Worm (Caenorhabditis elegans): Measurements from ENCODE around the gene unc-9.

The unc-9 gene

DNA sequence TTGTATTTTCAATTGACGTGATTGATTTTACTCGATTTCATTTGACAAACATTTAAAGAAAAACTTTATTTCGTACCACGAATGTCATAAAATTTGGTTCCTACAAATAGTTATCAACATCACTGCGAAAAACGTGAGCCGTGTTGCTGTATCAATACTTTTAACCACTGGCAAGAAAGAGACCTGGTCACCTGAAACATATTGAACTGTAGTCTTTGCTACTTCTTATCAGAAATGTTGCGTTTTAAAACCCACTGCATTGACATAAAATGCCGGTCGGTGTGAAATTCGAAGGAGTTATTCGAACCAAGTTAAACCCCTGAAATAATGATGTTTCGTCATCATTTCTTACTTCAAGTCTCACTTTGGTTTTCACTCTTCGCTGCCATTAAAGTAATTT, 46.0 kb downstream of the unc-9 start (continued):
- TF ChIP-seq ces-1 (GFP tag; optimal IDR thresholded peaks at IDR 0.05), result no peak
- peak; percentile 1 for TF ChIP-seq nhr-77 (tag; optimal IDR thresholded peaks at IDR 0.05)
- TF ChIP-seq madf-5 (GFP tag; IDR thresholded peaks at IDR 0.05), result no peak
- TF ChIP-seq T20F7.1 (GFP tag; optimal IDR thresholded peaks at IDR 0.05), result no peak
- TF ChIP-seq unc-130 (GFP tag; optimal IDR thresholded peaks at IDR 0.05), result no peak
- TF ChIP-seq daf-16 (GFP tag; optimal IDR thresholded peaks at IDR 0.05), result no peak
- peak; percentile 74 for TF ChIP-seq daf-16 (tag; optimal IDR thresholded peaks at IDR 0.05)

- TF ChIP-seq aha-1 (tag) (peak; percentile 11), lin-13 (GFP tag; optimal IDR thresholded peaks at IDR 0.05) (no peak), ceh-20 (GFP tag; IDR thresholded peaks at IDR 0.05) (no peak), rbr-2 (tag; optimal IDR thresholded peaks at IDR 0.05) (no peak), dpl-1 (GFP tag; optimal IDR thresholded peaks at IDR 0.05) (no peak), mxl-3 (GFP tag; optimal IDR thresholded peaks at IDR 0.05) (no peak), aly-2 (tag; optimal IDR thresholded peaks at IDR 0.05) (no peak)
Observed at ce11 chrX:13248265-13248664, 46.7 kb downstream of the unc-9 start, which contains the start of gene K08H2.7. Gene K08H2.7 (minus strand): TSS chrX:13248437.

ce11 chrX:13249102-13249501, 47.5 kb downstream of the unc-9 start:
- TF ChIP-seq mes-2 (tag; optimal IDR thresholded peaks at IDR 0.05; ENCODE audit: poor library complexity, severe bottlenecking) (no peak), dpl-1 (GFP tag; optimal IDR thresholded peaks at IDR 0.05) (no peak), mxl-3 (GFP tag; optimal IDR thresholded peaks at IDR 0.05) (peak; percentile 15), spr-3 (GFP tag; optimal IDR thresholded peaks at IDR 0.05) (no peak), unc-62 (GFP tag; optimal IDR thresholded peaks at IDR 0.05 in 1 of 2) (peak in 1 of 2 experiments; percentile 97), unc-62 (tag; optimal IDR thresholded peaks at IDR 0.05) (no peak), mdl-1 (tag; optimal IDR thresholded peaks at IDR 0.05) (no peak), F26F4.8 (GFP tag; conservative IDR thresholded peaks at IDR 0.05) (no peak), lin-29 (GFP tag; IDR thresholded peaks at IDR 0.05) (no peak), nhr-102 (tag; optimal IDR thresholded peaks at IDR 0.05) (no peak), dmd-9 (GFP tag; IDR thresholded peaks at IDR 0.05) (no peak), aha-1 (tag) (peak; percentile 23), ceh-32 (tag; optimal IDR thresholded peaks at IDR 0.05; ENCODE audit: poor library complexity) (no peak), pqm-1 (tag; optimal IDR thresholded peaks at IDR 0.05) (no peak)

DNA sequence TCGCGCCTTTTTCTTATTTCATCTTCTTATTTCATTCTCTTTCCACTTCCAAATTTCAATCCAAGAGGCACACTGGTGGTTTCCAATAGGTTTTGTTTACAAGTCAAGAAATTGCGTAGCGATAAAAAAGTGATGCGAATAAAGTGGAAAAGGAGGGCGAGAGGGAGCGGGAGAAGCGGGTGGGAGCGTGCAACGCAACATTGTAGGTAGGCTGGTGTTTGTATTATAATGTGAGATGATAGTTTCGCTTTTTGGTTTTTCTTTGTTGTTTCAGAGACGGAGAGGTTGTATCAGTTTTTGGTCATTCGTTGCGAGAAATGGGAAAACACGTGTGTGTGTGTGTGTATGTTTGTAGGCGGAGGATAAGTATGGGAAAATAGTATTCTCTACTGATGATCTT, 48.6 kb downstream of the unc-9 start:
- TF ChIP-seq nhr-102 (tag; optimal IDR thresholded peaks at IDR 0.05), result peak; percentile 28
- peak; percentile 64 for TF ChIP-seq mes-2 (tag; optimal IDR thresholded peaks at IDR 0.05; ENCODE audit: poor library complexity, severe bottlenecking)
- TF ChIP-seq dmd-6 (GFP tag; IDR thresholded peaks at IDR 0.05), result peak; percentile 83
- TF ChIP-seq nhr-6 (tag; optimal IDR thresholded peaks at IDR 0.05), result peak; percentile 6
- TF ChIP-seq nhr-28 (tag; optimal IDR thresholded peaks at IDR 0.05), result peak; percentile 95
- TF ChIP-seq nhr-77 (tag; optimal IDR thresholded peaks at IDR 0.05), result peak; percentile 78
- TF ChIP-seq ceh-28 (tag; optimal IDR thresholded peaks at IDR 0.05), result no peak
- peak in 1 of 2 experiments; percentile 48 for TF ChIP-seq lsy-2 (tag; optimal IDR thresholded peaks at IDR 0.05)
- peak in 1 of 2 experiments; percentile 68 for TF ChIP-seq daf-16 (GFP tag; optimal IDR thresholded peaks at IDR 0.05)
- peak; percentile 95 for TF ChIP-seq daf-16 (tag; optimal IDR thresholded peaks at IDR 0.05)
- peak; percentile 39 for TF ChIP-seq nhr-48 (tag; optimal IDR thresholded peaks at IDR 0.05)
- no peak for TF ChIP-seq egl-27 (tag; optimal IDR thresholded peaks at IDR 0.05)
- TF ChIP-seq nhr-10 (tag; optimal IDR thresholded peaks at IDR 0.05), result peak; percentile 86
- peak; percentile 65; the same call in 1 of the 2 replicates for TF ChIP-seq tra-1 (GFP tag; IDR thresholded peaks at IDR 0.05)
- TF ChIP-seq ctbp-1 (GFP tag; IDR thresholded peaks at IDR 0.05), result no peak
- peak; percentile 78 for TF ChIP-seq mep-1 (tag; optimal IDR thresholded peaks at IDR 0.05)
- TF ChIP-seq dve-1 (tag; optimal IDR thresholded peaks at IDR 0.05; ENCODE audit: insufficient read depth), result peak; percentile 92
- TF ChIP-seq nhr-25 (tag; optimal IDR thresholded peaks at IDR 0.05; ENCODE audit: borderline replicate concordance, insufficient read depth), result peak; percentile 53
- 0 out of 2 replicates have a peak, but pooled peaks have one; percentile 44 for TF ChIP-seq php-3 (GFP tag; IDR thresholded peaks at IDR 0.05)
- TF ChIP-seq pha-4 (GFP tag; IDR thresholded peaks at IDR 0.05), result no peak
- peak; percentile 68 for TF ChIP-seq pha-4 (tag; optimal IDR thresholded peaks at IDR 0.05)
- TF ChIP-seq unc-62 (GFP tag; optimal IDR thresholded peaks at IDR 0.05 in 1 of 2), result peak in 1 of 2 experiments; percentile 33
- no peak for TF ChIP-seq unc-62 (tag; optimal IDR thresholded peaks at IDR 0.05)
- peak; percentile 38 to 90 for TF ChIP-seq mdl-1 (tag; optimal IDR thresholded peaks at IDR 0.05)
- TF ChIP-seq arid-1 (GFP tag; conservative IDR thresholded peaks at IDR 0.05), result 0 out of 2 replicates have a peak, but pooled peaks have one; percentile 29
- TF ChIP-seq hmg-1.1 (GFP tag; IDR thresholded peaks at IDR 0.05), result peak; percentile 34; the same call in 1 of the 2 replicates
- TF ChIP-seq dpl-1 (GFP tag; optimal IDR thresholded peaks at IDR 0.05), result no peak
- TF ChIP-seq Y105C5A.15 (GFP tag; IDR thresholded peaks at IDR 0.05), result no peak
- TF ChIP-seq aha-1 (tag), result peak; percentile 98
- TF ChIP-seq mxl-3 (GFP tag; optimal IDR thresholded peaks at IDR 0.05), result peak; percentile 78
- peak; percentile 66 for TF ChIP-seq pqm-1 (tag; optimal IDR thresholded peaks at IDR 0.05)

Measured in whole organism, L4 larva.